Worm (Caenorhabditis elegans) whole organism, L2 larva: ENCODE results near the gene C05C8.1.

Source experiments
- C34F6.9 ChIP-seq: fragments of 150-350 bp; optimal IDR thresholded peaks from 2 replicates; lab custom pipeline; 2014; ENCODE audit warnings: missing biosample characterization, missing genetic modification characterization
- F13H6.1 ChIP-seq: sonication (generic microtip); optimal IDR thresholded peaks from 2 replicates; lab custom pipeline; 2016; ENCODE audit warnings: missing genetic modification characterization, missing compliant biosample characterization
- R02D3.7 ChIP-seq: fragments of 150-350 bp; optimal IDR thresholded peaks from 2 replicates; lab custom pipeline; 2014; ENCODE audit warnings: missing biosample characterization, missing genetic modification characterization
- Y55F3AM.14 ChIP-seq: fragments of 200-800 bp; sonication (Bioruptor generic); optimal IDR thresholded peaks from 2 replicates; lab custom pipeline; 2018; ENCODE audit warnings: mild to moderate bottlenecking, missing genetic modification characterization, missing compliant biosample characterization
- ZK546.5 ChIP-seq: sonication (generic microtip); optimal IDR thresholded peaks from 2 replicates; lab custom pipeline; 2017; ENCODE audit warnings: missing biosample characterization, missing genetic modification characterization
- alr-1 ChIP-seq: fragments of 150-350 bp; optimal IDR thresholded peaks from 2 replicates; lab custom pipeline; 2014; ENCODE audit warnings: missing biosample characterization, missing genetic modification characterization
- ama-1 ChIP-seq: fragments of 150-350 bp; optimal IDR thresholded peaks from 2 replicates; lab custom pipeline; 2018; ENCODE audit warnings: inconsistent platforms
- ceh-82 ChIP-seq: fragments of 150-350 bp; optimal IDR thresholded peaks from 2 replicates; lab custom pipeline; 2014; ENCODE audit warnings: missing biosample characterization, missing genetic modification characterization
- crh-2 ChIP-seq: sonication (generic microtip); optimal IDR thresholded peaks from 2 replicates; lab custom pipeline; 2017; ENCODE audit warnings: missing biosample characterization, missing genetic modification characterization
- egl-27 ChIP-seq: sonication (generic microtip); optimal IDR thresholded peaks from 3 replicates; lab custom pipeline; 2017; ENCODE audit warnings: missing biosample characterization, missing genetic modification reagents, missing genetic modification characterization
- elt-1 ChIP-seq: fragments of 150-350 bp; optimal IDR thresholded peaks from 2 replicates; lab custom pipeline; 2014; ENCODE audit warnings: missing biosample characterization, missing genetic modification characterization
- elt-3 ChIP-seq: sonication (generic microtip); optimal IDR thresholded peaks from 2 replicates; lab custom pipeline; 2017; ENCODE audit warnings: missing biosample characterization, missing genetic modification characterization
- fos-1 ChIP-seq: fragments of 150-350 bp; optimal IDR thresholded peaks from 2 replicates; lab custom pipeline; 2014; ENCODE audit warnings: missing biosample characterization, missing genetic modification characterization
- gmeb-1 ChIP-seq: fragments of 150-350 bp; optimal IDR thresholded peaks from 2 replicates; lab custom pipeline; 2014; ENCODE audit warnings: missing biosample characterization, missing genetic modification characterization
- lin-11 ChIP-seq: fragments of 150-350 bp; sonication (generic microtip); optimal IDR thresholded peaks from 2 replicates; lab custom pipeline; 2014; ENCODE audit warnings: missing biosample characterization, missing genetic modification characterization, inconsistent platforms, mixed read lengths
- lin-13 ChIP-seq: fragments of 150-350 bp; optimal IDR thresholded peaks from 2 replicates; lab custom pipeline; 2014; ENCODE audit warnings: missing biosample characterization, missing genetic modification reagents, missing genetic modification characterization
- mbf-1 ChIP-seq: sonication (generic microtip); optimal IDR thresholded peaks from 2 replicates; lab custom pipeline; 2017; ENCODE audit warnings: missing biosample characterization, missing genetic modification characterization
- nhr-10 ChIP-seq: sonication (generic microtip); optimal IDR thresholded peaks from 2 replicates; lab custom pipeline; 2017; ENCODE audit warnings: missing biosample characterization, missing genetic modification characterization
- nhr-11 ChIP-seq: fragments of 150-350 bp; optimal IDR thresholded peaks from 2 replicates; lab custom pipeline; 2014; ENCODE audit warnings: missing biosample characterization, missing genetic modification characterization
- nhr-129 ChIP-seq: fragments of 150-350 bp; optimal IDR thresholded peaks from 2 replicates; lab custom pipeline; 2014; ENCODE audit warnings: missing biosample characterization, missing genetic modification characterization
- nhr-21 ChIP-seq: fragments of 150-350 bp; optimal IDR thresholded peaks from 2 replicates; lab custom pipeline; 2014; ENCODE audit warnings: missing biosample characterization, missing genetic modification characterization
- nhr-23 ChIP-seq: fragments of 150-350 bp; optimal IDR thresholded peaks from 2 replicates; lab custom pipeline; 2014; ENCODE audit warnings: missing biosample characterization, missing genetic modification reagents, missing genetic modification characterization
- nhr-237 ChIP-seq: fragments of 150-350 bp; optimal IDR thresholded peaks from 2 replicates; lab custom pipeline; 2014; ENCODE audit warnings: missing biosample characterization, missing genetic modification characterization
- nhr-25 ChIP-seq: fragments of 150-350 bp; sonication (generic microtip); optimal IDR thresholded peaks from 3 replicates; lab custom pipeline; 2014; ENCODE audit warnings: missing biosample characterization, missing genetic modification characterization
- peb-1 ChIP-seq: fragments of 150-350 bp; optimal IDR thresholded peaks from 2 replicates; lab custom pipeline; 2014; ENCODE audit warnings: missing biosample characterization, missing genetic modification characterization
- sem-4 ChIP-seq: fragments of 150-350 bp; optimal IDR thresholded peaks from 2 replicates; lab custom pipeline; 2014; ENCODE audit warnings: missing biosample characterization, missing genetic modification reagents, missing genetic modification characterization
- skn-1 ChIP-seq: sonication (generic microtip); optimal IDR thresholded peaks from 2 replicates; lab custom pipeline; 2017; ENCODE audit warnings: missing biosample characterization, missing genetic modification characterization
- sma-3 ChIP-seq: sonication (generic microtip); optimal IDR thresholded peaks from 2 replicates; lab custom pipeline; 2016; ENCODE audit warnings: missing genetic modification reagents, missing genetic modification characterization, missing compliant biosample characterization
- sma-9 ChIP-seq, 2 experiments: fragments of 150-350 bp in 1 of 2; sonication (generic microtip) in 1 of 2; optimal IDR thresholded peaks; 2 replicates each; lab custom pipeline; 2014 to 2016; ENCODE audit warnings: missing genetic modification characterization in 2 of 2, mild to moderate bottlenecking in 1 of 2, missing biosample characterization in 1 of 2, missing compliant biosample characterization in 1 of 2, missing genetic modification reagents in 1 of 2, moderate library complexity in 1 of 2
- snpc-4 ChIP-seq: fragments of 150-350 bp; optimal IDR thresholded peaks from 2 replicates; lab custom pipeline; 2014; ENCODE audit warnings: missing biosample characterization, missing genetic modification characterization
- unc-55 ChIP-seq: fragments of 150-350 bp; sonication (generic microtip); optimal IDR thresholded peaks from 3 replicates; lab custom pipeline; 2014; ENCODE audit warnings: missing biosample characterization, missing genetic modification reagents, missing genetic modification characterization
- ztf-11 ChIP-seq: sonication (generic microtip); optimal IDR thresholded peaks from 2 replicates; lab custom pipeline; 2017; ENCODE audit warnings: missing biosample characterization, missing genetic modification characterization
- ztf-4 ChIP-seq: fragments of 150-350 bp; optimal IDR thresholded peaks from 2 replicates; lab custom pipeline; 2014; ENCODE audit warnings: missing biosample characterization, missing genetic modification characterization

C05C8.1 gene

ce11 chrV:7196498-7196966, 43.0 kb upstream of the C05C8.1 start, which contains the start of gene F09G2.2 (continued):
- TF ChIP-seq F13H6.1 (peak; percentile 89), gmeb-1 (peak; percentile 90), ztf-4 (tag; lab: Kevin White, UChicago) (peak; percentile 71), lin-13 (GFP tag; lab: Kevin White, UChicago) (peak; percentile 94), peb-1 (tag; lab: Kevin White, UChicago) (no peak), fos-1 (tag; lab: Kevin White, UChicago) (peak; percentile 90), egl-27 (tag; lab: Kevin White, UChicago) (peak; percentile 78), mbf-1 (tag; lab: Kevin White, UChicago) (no peak), nhr-23 (tag; lab: Kevin White, UChicago) (no peak), nhr-21 (tag; lab: Kevin White, UChicago) (peak; percentile 88), nhr-25 (tag; lab: Kevin White, UChicago) (peak; percentile 90), nhr-10 (no peak), ceh-82 (tag; lab: Kevin White, UChicago) (peak; percentile 47), sma-9 (GFP tag; optimal IDR thresholded peaks at IDR 0.05; lab: Kevin White, UChicago) (peak; percentile 93), sma-9 (tag; optimal IDR thresholded peaks at IDR 0.05; lab: Kevin White, UChicago) (no peak), snpc-4 (tag; lab: Kevin White, UChicago) (peak; percentile 71), ztf-11 (no peak), ama-1 (peak; percentile 64)
- TF ChIP-seq, all 48 proteins: peak for 29

- TF ChIP-seq nhr-11 (no peak), C34F6.9 (tag; lab: Kevin White, UChicago) (no peak), snpc-4 (tag; lab: Kevin White, UChicago) (no peak), F13H6.1 (no peak), ceh-82 (tag; lab: Kevin White, UChicago) (no peak), peb-1 (tag; lab: Kevin White, UChicago) (no peak), nhr-25 (tag; lab: Kevin White, UChicago) (no peak), nhr-237 (tag; lab: Kevin White, UChicago) (no peak)
These were observed 42.5 kb upstream of the C05C8.1 start for ce11 chrV:7197036-7197435.

ce11 chrV:7198403-7198802, 41.2 kb upstream of the C05C8.1 start:
- TF ChIP-seq nhr-10 (no peak), sma-3 (GFP tag; lab: Kevin White, UChicago) (peak; percentile 6), ztf-11 (no peak), nhr-25 (tag; lab: Kevin White, UChicago) (no peak), ztf-4 (tag; lab: Kevin White, UChicago) (no peak), fos-1 (tag; lab: Kevin White, UChicago) (peak; percentile 83), egl-27 (tag; lab: Kevin White, UChicago) (no peak), elt-1 (tag; lab: Kevin White, UChicago) (no peak), R02D3.7 (tag; lab: Kevin White, UChicago) (no peak), ama-1 (peak; percentile 65), nhr-11 (no peak), sem-4 (tag; lab: Kevin White, UChicago) (no peak), F13H6.1 (peak; percentile 20), unc-55 (no peak), gmeb-1 (peak; percentile 4), ZK546.5 (tag; lab: Kevin White, UChicago) (no peak), sma-9 (GFP tag; optimal IDR thresholded peaks at IDR 0.05; lab: Kevin White, UChicago) (peak; percentile 14), sma-9 (tag; optimal IDR thresholded peaks at IDR 0.05; lab: Kevin White, UChicago) (no peak), Y55F3AM.14 (GFP tag; lab: Kevin White, UChicago) (no peak), skn-1 (tag; lab: Kevin White, UChicago) (no peak), nhr-129 (tag; lab: Kevin White, UChicago) (peak; percentile 18), nhr-237 (tag; lab: Kevin White, UChicago) (no peak), crh-2 (peak; percentile 67)
- TF ChIP-seq, all 48 proteins: peak for 8

- TF ChIP-seq nhr-129 (tag; lab: Kevin White, UChicago) (no peak), lin-11 (tag; lab: Kevin White, UChicago) (no peak), lin-13 (GFP tag; lab: Kevin White, UChicago) (no peak), peb-1 (tag; lab: Kevin White, UChicago) (no peak), elt-3 (tag; lab: Kevin White, UChicago) (no peak), nhr-10 (no peak)
These were observed 40.5 kb upstream of the C05C8.1 start for ce11 chrV:7199077-7199476.

ce11 chrV:7199932-7200331, 39.6 kb upstream of the C05C8.1 start, which contains the start of gene F09G2.1:
Gene F09G2.1 (plus strand): TSS chrV:7200232.
- TF ChIP-seq R02D3.7 (tag; lab: Kevin White, UChicago) (no peak), egl-27 (tag; lab: Kevin White, UChicago) (no peak), alr-1 (tag; lab: Kevin White, UChicago) (no peak), peb-1 (tag; lab: Kevin White, UChicago) (no peak)
